Fruit fly (Drosophila melanogaster): Measurements from ENCODE around the gene Plp.
A peak's percentile ranks its signal among the peaks of the same experiment; 100 is the strongest.

Gene Plp

dm6 chr3L:15064877-15065276 is 29.6 kb downstream of the Plp start, which contains the start of gene Sytbeta:
TSS of gene Sytbeta (minus strand) at chr3L:15064977.
- no peak for TF ChIP-seq CTCF (optimal IDR thresholded peaks at IDR 0.05)
- TF ChIP-seq CG8478 (optimal IDR thresholded peaks at IDR 0.05) = no peak

- no peak for TF ChIP-seq CTCF (optimal IDR thresholded peaks at IDR 0.05)
- no peak for TF ChIP-seq CG8478 (optimal IDR thresholded peaks at IDR 0.05)
These were observed 32.9 kb downstream of the Plp start, which contains the start of gene CG13460 for dm6 chr3L:15061605-15062004. TSS of gene CG13460 (minus strand) at chr3L:15061705.

dm6 chr3L:15054477-15054876 is 40.0 kb downstream of the Plp start, which contains the start of gene EAChm:
TSS of gene EAChm (plus strand) at chr3L:15054777.
- TF ChIP-seq CG8478 (optimal IDR thresholded peaks at IDR 0.05) = no peak
- no peak for TF ChIP-seq CTCF (optimal IDR thresholded peaks at IDR 0.05)

dm6 chr3L:15054035-15054434 is 40.5 kb downstream of the Plp start, which contains the start of gene CG18649:
TSS of gene CG18649 (minus strand) at chr3L:15054135.
- TF ChIP-seq CTCF (optimal IDR thresholded peaks at IDR 0.05) = no peak
- no peak for TF ChIP-seq CG8478 (optimal IDR thresholded peaks at IDR 0.05)

- TF ChIP-seq CTCF (optimal IDR thresholded peaks at IDR 0.05) = no peak
- no peak for TF ChIP-seq CG8478 (optimal IDR thresholded peaks at IDR 0.05)
These were observed 41.3 kb downstream of the Plp start, which contains the start of gene CG43680 for dm6 chr3L:15053251-15053650. TSS of gene CG43680 (minus strand) at chr3L:15053351.

dm6 chr3L:15052390-15052789 is 42.1 kb downstream of the Plp start, which contains the start of gene CG13461:
TSS of gene CG13461 (minus strand) at chr3L:15052490.
- TF ChIP-seq CTCF (optimal IDR thresholded peaks at IDR 0.05) (no peak), CG8478 (optimal IDR thresholded peaks at IDR 0.05) (no peak)

- no peak for TF ChIP-seq CG8478 (optimal IDR thresholded peaks at IDR 0.05)
- TF ChIP-seq CTCF (optimal IDR thresholded peaks at IDR 0.05) = no peak
These were observed 43.2 kb downstream of the Plp start, which contains the start of gene CG43679 for dm6 chr3L:15051325-15051724. TSS of gene CG43679 (minus strand) at chr3L:15051425.

- no peak for TF ChIP-seq CG8478 (optimal IDR thresholded peaks at IDR 0.05)
- TF ChIP-seq CTCF (optimal IDR thresholded peaks at IDR 0.05) = no peak
These were observed 43.8 kb downstream of the Plp start, which contains the start of gene CG12310 for dm6 chr3L:15050706-15051105. TSS of gene CG12310 (minus strand) at chr3L:15050806.

- TF ChIP-seq CG8478 (optimal IDR thresholded peaks at IDR 0.05) = no peak
- no peak for TF ChIP-seq CTCF (optimal IDR thresholded peaks at IDR 0.05)
These were observed 44.4 kb downstream of the Plp start, which contains the start of gene CG18581 for dm6 chr3L:15050109-15050508. TSS of gene CG18581 (minus strand) at chr3L:15050209.

- TF ChIP-seq CG8478 (optimal IDR thresholded peaks at IDR 0.05) (no peak), CTCF (optimal IDR thresholded peaks at IDR 0.05) (no peak)
These were observed 45.1 kb downstream of the Plp start, which contains the start of gene CG43678 for dm6 chr3L:15049395-15049794. TSS of gene CG43678 (minus strand) at chr3L:15049495.

dm6 chr3L:15048091-15048490 is 46.4 kb downstream of the Plp start:
- peak; percentile 84 to 90 for TF ChIP-seq CTCF (optimal IDR thresholded peaks at IDR 0.05)
- TF ChIP-seq CG8478 (optimal IDR thresholded peaks at IDR 0.05) = no peak

- TF ChIP-seq CTCF (optimal IDR thresholded peaks at IDR 0.05) (no peak), CG8478 (optimal IDR thresholded peaks at IDR 0.05) (no peak)
These were observed 46.9 kb downstream of the Plp start for dm6 chr3L:15047606-15048005.

- no peak for TF ChIP-seq CG8478 (optimal IDR thresholded peaks at IDR 0.05)
- no peak for TF ChIP-seq CTCF (optimal IDR thresholded peaks at IDR 0.05)
These were observed 49.4 kb downstream of the Plp start for dm6 chr3L:15045114-15045513.

- no peak for TF ChIP-seq CG8478 (optimal IDR thresholded peaks at IDR 0.05)
- TF ChIP-seq CTCF (optimal IDR thresholded peaks at IDR 0.05) = no peak
These were observed 50.6 kb downstream of the Plp start, which contains the start of gene ind for dm6 chr3L:15043874-15044336. TSS of gene ind (minus strand) at chr3L:15043924.

dm6 chr3L:15043465-15043864 is 51.1 kb downstream of the Plp start:
- TF ChIP-seq CTCF (optimal IDR thresholded peaks at IDR 0.05) (no peak), CG8478 (optimal IDR thresholded peaks at IDR 0.05) (no peak)

dm6 chr3L:15042470-15042869 is 52.1 kb downstream of the Plp start, which contains the start of gene Rpn12R:
TSS of gene Rpn12R (minus strand) at chr3L:15042570.
- TF ChIP-seq CG8478 (optimal IDR thresholded peaks at IDR 0.05) (no peak), CTCF (optimal IDR thresholded peaks at IDR 0.05) (no peak)
